Worm (Caenorhabditis elegans): Measurements from ENCODE around the gene C06E4.2.
"Not testable (repeated sequence)": the region's sequence is repeated elsewhere in the genome, so short reads cannot be mapped to it uniquely, and the experiment has no call there.

C06E4.2 gene

ce11 chrIV:7246553-7246952, 30.2 kb upstream of the C06E4.2 start, which contains the start of gene col-114:
TSS of gene col-114 (minus strand) at chrIV:7246653.
- TF ChIP-seq nhr-232 (tag; optimal IDR thresholded peaks at IDR 0.05) (no peak), ztf-16 (tag; optimal IDR thresholded peaks at IDR 0.05) (no peak), ref-2 (tag; optimal IDR thresholded peaks at IDR 0.05) (no peak), lin-11 (tag; optimal IDR thresholded peaks at IDR 0.05) (no peak), ceh-9 (tag; optimal IDR thresholded peaks at IDR 0.05) (no peak), sox-4 (tag; optimal IDR thresholded peaks at IDR 0.05) (no peak), fkh-10 (GFP tag; optimal IDR thresholded peaks at IDR 0.05) (no peak), ceh-22 (tag; optimal IDR thresholded peaks at IDR 0.05) (no peak), unc-55 (GFP tag; optimal IDR thresholded peaks at IDR 0.05) (no peak), gmeb-2 (tag; optimal IDR thresholded peaks at IDR 0.05) (no peak), sox-2 (GFP tag; IDR thresholded peaks at IDR 0.05) (no peak), ahr-1 (tag; optimal IDR thresholded peaks at IDR 0.05) (no peak), ceh-19 (GFP tag; optimal IDR thresholded peaks at IDR 0.05) (no peak), lim-6 (tag; optimal IDR thresholded peaks at IDR 0.05) (no peak), elt-4 (tag; optimal IDR thresholded peaks at IDR 0.05) (no peak), fax-1 (tag; optimal IDR thresholded peaks at IDR 0.05) (no peak), ceh-2 (tag; optimal IDR thresholded peaks at IDR 0.05) (no peak), unc-86 (tag; optimal IDR thresholded peaks at IDR 0.05) (no peak), hlh-13 (GFP tag; optimal IDR thresholded peaks at IDR 0.05) (no peak)

DNA sequence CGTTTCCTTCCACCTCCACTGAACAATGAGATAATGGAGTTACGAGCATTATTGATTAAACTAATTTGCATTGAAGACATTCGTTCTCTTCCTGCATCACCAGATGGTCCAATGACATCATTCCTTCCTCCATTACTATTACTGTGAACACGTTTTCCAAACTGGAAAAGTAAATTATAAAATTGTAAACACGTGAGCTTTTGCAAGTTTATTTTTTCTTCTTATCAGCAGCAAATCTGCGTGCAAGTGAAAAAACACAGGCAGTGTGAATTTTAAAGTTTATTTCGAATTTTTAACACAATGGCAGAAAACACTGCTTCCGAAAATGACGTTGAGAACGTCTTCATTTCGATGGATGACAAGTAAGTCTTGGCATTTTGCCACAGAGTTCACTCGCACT, 29.5 kb upstream of the C06E4.2 start, which contains the start of gene D2024.1:
D2024.1 (plus strand) TSS at position 301 of the 400 bp plus-strand sequence.
- TF ChIP-seq nhr-11, ceh-34, nfya-1 (tag; optimal IDR thresholded peaks at IDR 0.05): not testable (repeated sequence)

DNA sequence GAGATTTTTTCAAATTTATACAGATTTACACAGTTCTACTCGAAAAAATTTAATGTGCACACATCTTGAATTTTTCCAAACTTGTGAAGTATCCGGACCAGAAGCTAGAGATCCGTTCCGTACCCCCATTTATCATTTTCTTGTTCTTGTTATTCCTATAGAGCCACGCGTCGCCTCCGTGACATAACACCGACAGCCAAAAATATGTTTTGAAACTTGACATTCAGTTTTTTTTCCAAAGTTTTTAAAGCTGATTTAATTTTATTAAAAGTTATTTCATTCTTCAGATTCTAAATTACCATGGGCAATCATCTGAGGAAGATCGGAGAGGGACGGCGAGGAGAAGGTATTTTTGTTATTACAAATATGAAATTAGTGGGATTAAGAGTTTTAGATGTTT, 26.6 kb upstream of the C06E4.2 start, which contains the start of gene D2024.18:
D2024.18 (plus strand) TSS at position 301 of the 400 bp plus-strand sequence.
- TF ChIP-seq ceh-6 (GFP tag; optimal IDR thresholded peaks at IDR 0.05) (no peak), hlh-8 (tag; optimal IDR thresholded peaks at IDR 0.05) (no peak), lin-11 (tag; optimal IDR thresholded peaks at IDR 0.05) (no peak), pros-1 (tag; optimal IDR thresholded peaks at IDR 0.05) (no peak), npax-4 (tag; optimal IDR thresholded peaks at IDR 0.05) (no peak), tbx-2 (tag; optimal IDR thresholded peaks at IDR 0.05) (no peak), elt-4 (tag; optimal IDR thresholded peaks at IDR 0.05) (no peak), hlh-13 (GFP tag; optimal IDR thresholded peaks at IDR 0.05) (no peak), mec-3 (tag; optimal IDR thresholded peaks at IDR 0.05; ENCODE audit: borderline replicate concordance) (no peak), ttx-3 (tag; optimal IDR thresholded peaks at IDR 0.05) (no peak), unc-3 (GFP tag; conservative IDR thresholded peaks at IDR 0.05) (no peak), unc-3 (tag; optimal IDR thresholded peaks at IDR 0.05) (no peak), pag-3 (tag; optimal IDR thresholded peaks at IDR 0.05; ENCODE audit: borderline replicate concordance) (no peak), gmeb-2 (tag; optimal IDR thresholded peaks at IDR 0.05) (no peak)

ce11 chrIV:7253271-7253670, 23.5 kb upstream of the C06E4.2 start:
- TF ChIP-seq lim-6 (tag; optimal IDR thresholded peaks at IDR 0.05) (no peak), elt-4 (tag; optimal IDR thresholded peaks at IDR 0.05) (no peak), elt-2 (tag; optimal IDR thresholded peaks at IDR 0.05) (no peak), tbx-7 (tag; optimal IDR thresholded peaks at IDR 0.05) (no peak), ahr-1 (tag; optimal IDR thresholded peaks at IDR 0.05) (no peak), ceh-48 (tag; optimal IDR thresholded peaks at IDR 0.05) (no peak), che-1 (tag; optimal IDR thresholded peaks at IDR 0.05) (no peak), ceh-6 (GFP tag; optimal IDR thresholded peaks at IDR 0.05) (no peak), pat-9 (tag; optimal IDR thresholded peaks at IDR 0.05) (no peak), sox-2 (GFP tag; IDR thresholded peaks at IDR 0.05) (no peak), pqm-1 (tag; optimal IDR thresholded peaks at IDR 0.05) (no peak), ztf-16 (tag; optimal IDR thresholded peaks at IDR 0.05) (no peak), ceh-19 (GFP tag; optimal IDR thresholded peaks at IDR 0.05) (no peak), odd-2 (tag; optimal IDR thresholded peaks at IDR 0.05) (no peak), zip-5 (tag; optimal IDR thresholded peaks at IDR 0.05) (no peak), ceh-14 (tag; optimal IDR thresholded peaks at IDR 0.05) (no peak), unc-55 (GFP tag; optimal IDR thresholded peaks at IDR 0.05) (no peak), unc-42 (tag; optimal IDR thresholded peaks at IDR 0.05) (no peak)
